Fruit fly (Drosophila melanogaster) Kc167 (cell line): ENCODE measurements around the gene Tsp68C.

Source experiments
- h ChIP-seq: fragments of >200 bp; optimal IDR thresholded peaks from 3 replicates; lab custom pipeline; 2018; ENCODE audit warnings: missing external identifiers
- psq ChIP-seq: fragments of >200 bp; optimal IDR thresholded peaks from 2 replicates; lab custom pipeline; 2017; ENCODE audit warnings: missing external identifiers

- TF ChIP-seq h (lab: Kevin White, UChicago), result no peak
- no peak for TF ChIP-seq psq (lab: Kevin White, UChicago)
These were observed 23.3 kb downstream of the Tsp68C start, which contains the start of gene CG8745 for dm6 chr3L:13866780-13867179.
